Worm (Caenorhabditis elegans): ENCODE measurements around the gene xpb-1.

DNA sequence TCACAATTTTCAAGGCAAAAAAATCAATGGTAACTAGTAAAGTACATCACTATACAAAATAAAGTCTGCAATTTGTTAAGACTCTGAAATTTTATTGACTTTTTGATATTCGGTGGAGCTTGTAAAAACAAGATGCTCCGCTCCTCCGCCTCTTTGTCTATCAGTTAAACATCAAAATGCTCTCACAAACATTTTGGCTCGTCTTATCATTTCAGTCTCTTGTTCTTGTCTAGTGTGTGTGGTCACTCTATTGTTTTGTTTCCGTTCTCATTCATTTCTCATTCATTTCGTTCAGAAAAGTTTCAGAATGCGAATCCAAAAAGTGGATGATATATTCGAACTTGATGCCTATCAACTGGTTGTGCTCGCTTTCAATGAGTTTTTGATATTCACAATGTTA, 21.6 kb downstream of the xpb-1 start, which contains the start of gene Y66D12A.13:
- no peak for TF ChIP-seq hmg-4 (GFP tag; optimal IDR thresholded peaks at IDR 0.05)
- no peak for TF ChIP-seq ama-1 (optimal IDR thresholded peaks at IDR 0.05)
- TF ChIP-seq flt-1 (GFP tag; IDR thresholded peaks at IDR 0.05) = no peak
- no peak for TF ChIP-seq scrt-1 (GFP tag; IDR thresholded peaks at IDR 0.05)
- TF ChIP-seq pes-1 (GFP tag; IDR thresholded peaks at IDR 0.05) = no peak
- no peak for TF ChIP-seq B0310.2 (tag; optimal IDR thresholded peaks at IDR 0.05)
- TF ChIP-seq tbx-11 (GFP tag; IDR thresholded peaks at IDR 0.05) = no peak
- no peak for TF ChIP-seq tra-4 (tag; optimal IDR thresholded peaks at IDR 0.05)
- TF ChIP-seq ceh-36 (tag; optimal IDR thresholded peaks at IDR 0.05) = no peak
- TF ChIP-seq tbx-37 (GFP tag; conservative IDR thresholded peaks at IDR 0.05) = no peak
- no peak for TF ChIP-seq ceh-13 (GFP tag; optimal IDR thresholded peaks at IDR 0.05)
- TF ChIP-seq sea-1 (GFP tag; conservative IDR thresholded peaks at IDR 0.05) = no peak
